Worm (Caenorhabditis elegans): ENCODE measurements around the gene srw-23.

ce11 chrV:16831921-16832320 lies 41.8 kb upstream of the srw-23 start, which contains the start of gene srh-215:
- TF ChIP-seq pha-4 (tag; optimal IDR thresholded peaks at IDR 0.05) (no peak), T26A5.8 (tag; optimal IDR thresholded peaks at IDR 0.05) (no peak), T07F8.4 (tag; optimal IDR thresholded peaks at IDR 0.05) (no peak), lin-26 (GFP tag; IDR thresholded peaks at IDR 0.05) (no peak), nhr-27 (tag; optimal IDR thresholded peaks at IDR 0.05) (no peak), ztf-26 (tag; optimal IDR thresholded peaks at IDR 0.05) (no peak), ets-4 (GFP tag; optimal IDR thresholded peaks at IDR 0.05) (no peak), snpc-3.4 (tag; optimal IDR thresholded peaks at IDR 0.05) (no peak), F52B5.7 (tag; optimal IDR thresholded peaks at IDR 0.05) (no peak)
